Fruit fly (Drosophila melanogaster) whole organism, embryonic: ENCODE results near the gene nwk.

Experiments
- CG13123 ChIP-seq: fragments of 200-800 bp; sonication (Bioruptor generic); optimal IDR thresholded peaks from 2 replicates; lab custom pipeline; 2016; ENCODE audit warnings: missing biosample characterization, missing genetic modification characterization
- CG14050 ChIP-seq: fragments of 200-800 bp; sonication (Bioruptor generic); IDR thresholded peaks from 3 replicates; pipeline ENCODE4 v1.3.6; 2022; ENCODE audit warnings: missing biosample characterization, missing genetic modification characterization
- CG1529 ChIP-seq: fragments of 200-800 bp; sonication (Bioruptor generic); optimal IDR thresholded peaks from 3 replicates; lab custom pipeline; 2018; ENCODE audit warnings: missing biosample characterization, missing genetic modification characterization
- CG2678 ChIP-seq: fragments of 200-800 bp; sonication (Bioruptor generic); optimal IDR thresholded peaks from 3 replicates; lab custom pipeline; 2019; ENCODE audit warnings: missing biosample characterization, mild to moderate bottlenecking, missing genetic modification characterization, moderate library complexity
- CG3281 ChIP-seq: fragments of 200-800 bp; sonication (Bioruptor generic); optimal IDR thresholded peaks from 3 replicates; lab custom pipeline; 2017; ENCODE audit warnings: missing biosample characterization, mild to moderate bottlenecking, missing genetic modification characterization
- CG3995 ChIP-seq: fragments of 200-800 bp; sonication (Bioruptor generic); optimal IDR thresholded peaks from 3 replicates; lab custom pipeline; 2016; ENCODE audit warnings: missing biosample characterization, missing genetic modification characterization
- CG4360 ChIP-seq: fragments of 200-800 bp; sonication (Bioruptor generic); IDR thresholded peaks from 2 replicates; pipeline ENCODE4 v1.3.6; 2022; ENCODE audit warnings: missing biosample characterization, missing genetic modification characterization
- CG8765 ChIP-seq: fragments of 200-800 bp; sonication (Bioruptor generic); IDR thresholded peaks from 2 replicates; pipeline ENCODE4 v1.3.6; 2022; ENCODE audit warnings: missing biosample characterization, missing genetic modification characterization
- CG8944 ChIP-seq: fragments of 200-800 bp; sonication (Bioruptor generic); optimal IDR thresholded peaks from 3 replicates; lab custom pipeline; 2016; ENCODE audit warnings: missing biosample characterization, missing genetic modification characterization
- CG9437 ChIP-seq: fragments of 200-800 bp; sonication (Bioruptor generic); optimal IDR thresholded peaks from 2 replicates; lab custom pipeline; 2018; ENCODE audit warnings: missing biosample characterization, mild to moderate bottlenecking, missing genetic modification characterization
- Dbx ChIP-seq: fragments of 200-800 bp; sonication (Bioruptor generic); IDR thresholded peaks from 3 replicates; pipeline ENCODE4 v1.3.6; 2022; ENCODE audit warnings: missing biosample characterization, missing genetic modification characterization
- E2f1 ChIP-seq: fragments of 200-800 bp; sonication (Bioruptor generic); IDR thresholded peaks from 2 replicates; pipeline ENCODE4 v1.3.6; 2022; ENCODE audit warnings: missing biosample characterization, missing genetic modification characterization
- Elba2 ChIP-seq: fragments of 200-800 bp; sonication (Bioruptor generic); optimal IDR thresholded peaks from 3 replicates; lab custom pipeline; 2016; ENCODE audit warnings: missing biosample characterization, missing genetic modification characterization
- Gug ChIP-seq: fragments of 200-800 bp; sonication (Bioruptor generic); IDR thresholded peaks from 4 replicates; pipeline ENCODE4 v1.3.6; 2022; ENCODE audit warnings: missing biosample characterization, missing genetic modification characterization
- Hr78 ChIP-seq, 2 experiments: fragments of 200-800 bp in 1 of 2; fragments of >200 bp in 1 of 2; sonication (Bioruptor generic) in 1 of 2; optimal IDR thresholded peaks; 2 replicates each; lab custom pipeline; 2017 to 2019; ENCODE audit warnings: missing biosample characterization in 2 of 2, missing genetic modification characterization in 2 of 2, mild to moderate bottlenecking in 1 of 2, moderate library complexity in 1 of 2
- Lim3 ChIP-seq: fragments of 200-800 bp; sonication (Bioruptor generic); IDR thresholded peaks from 2 replicates; pipeline ENCODE4 v1.3.6; 2022; ENCODE audit warnings: missing biosample characterization, missing genetic modification characterization
- Mad ChIP-seq: fragments of 200-800 bp; sonication (Bioruptor generic); optimal IDR thresholded peaks from 2 replicates; lab custom pipeline; 2016; ENCODE audit warnings: missing biosample characterization, missing genetic modification characterization
- Neu2 ChIP-seq: fragments of 200-800 bp; sonication (Bioruptor generic); optimal IDR thresholded peaks from 3 replicates; lab custom pipeline; 2016; ENCODE audit warnings: missing biosample characterization, missing genetic modification characterization, borderline replicate concordance
- Oli ChIP-seq: fragments of 200-800 bp; sonication (Bioruptor generic); optimal IDR thresholded peaks from 2 replicates; lab custom pipeline; 2018; ENCODE audit warnings: missing biosample characterization, mild to moderate bottlenecking, missing genetic modification characterization, moderate library complexity
- Pdp1 ChIP-seq, 2 experiments: fragments of 200-800 bp; sonication (Bioruptor generic); optimal IDR thresholded peaks; 3 replicates each; lab custom pipeline; 2016; ENCODE audit warnings: missing biosample characterization in 2 of 2, missing genetic modification characterization in 2 of 2, mild to moderate bottlenecking in 1 of 2, moderate library complexity in 1 of 2
- Ravus ChIP-seq: fragments of 200-800 bp; sonication (Bioruptor generic); IDR thresholded peaks from 2 replicates; pipeline ENCODE4 v1.3.6; 2022; ENCODE audit warnings: missing biosample characterization, missing genetic modification characterization
- Side ChIP-seq: fragments of 200-800 bp; sonication (Bioruptor generic); optimal IDR thresholded peaks from 2 replicates; lab custom pipeline; 2016; ENCODE audit warnings: missing biosample characterization, missing genetic modification characterization
- Six4 ChIP-seq: fragments of 200-800 bp; sonication (Bioruptor generic); optimal IDR thresholded peaks from 2 replicates; lab custom pipeline; 2016; ENCODE audit warnings: missing biosample characterization, missing genetic modification characterization
- TFAM ChIP-seq: fragments of 200-800 bp; sonication (Bioruptor generic); optimal IDR thresholded peaks from 2 replicates; lab custom pipeline; 2017; ENCODE audit warnings: missing biosample characterization, missing genetic modification characterization, inconsistent platforms
- Taf1 ChIP-seq: fragments of 200-800 bp; sonication (Bioruptor generic); IDR thresholded peaks from 2 replicates; pipeline ENCODE4 v1.3.6; 2022; ENCODE audit warnings: missing biosample characterization, missing genetic modification characterization
- btn ChIP-seq: fragments of 200-800 bp; sonication (Bioruptor generic); optimal IDR thresholded peaks from 2 replicates; lab custom pipeline; 2016; ENCODE audit warnings: missing biosample characterization, missing genetic modification characterization
- chinmo ChIP-seq: fragments of 200-800 bp; sonication (Bioruptor generic); IDR thresholded peaks from 4 replicates; pipeline ENCODE4 v1.3.6; 2022; ENCODE audit warnings: missing biosample characterization, missing genetic modification characterization; ENCODE audit not compliant: partially characterized antibody
- chm ChIP-seq: fragments of 200-800 bp; sonication (Bioruptor generic); IDR thresholded peaks from 2 replicates; pipeline ENCODE4 v1.3.6; 2022; ENCODE audit warnings: missing biosample characterization, missing genetic modification characterization
- esg ChIP-seq: fragments of 200-800 bp; sonication (Bioruptor generic); conservative IDR thresholded peaks from 2 replicates; pipeline ENCODE4 v1.3.6; 2022; ENCODE audit warnings: missing biosample characterization, missing genetic modification characterization
- fru ChIP-seq: fragments of >200 bp; optimal IDR thresholded peaks from 2 replicates; lab custom pipeline; 2017
- grau ChIP-seq: fragments of 200-800 bp; optimal IDR thresholded peaks from 3 replicates; lab custom pipeline; 2019; ENCODE audit warnings: missing biosample characterization, mild to moderate bottlenecking, missing genetic modification characterization, moderate library complexity
- knrl ChIP-seq: fragments of 200-800 bp; sonication (Bioruptor generic); IDR thresholded peaks from 3 replicates; pipeline ENCODE4 v1.3.6; 2022; ENCODE audit warnings: missing biosample characterization, missing genetic modification characterization; ENCODE audit not compliant: partially characterized antibody
- maf-S ChIP-seq: fragments of 200-800 bp; sonication (Bioruptor generic); optimal IDR thresholded peaks from 2 replicates; lab custom pipeline; 2016; ENCODE audit warnings: missing biosample characterization, missing genetic modification characterization
- pita ChIP-seq: fragments of 200-800 bp; sonication (Bioruptor generic); optimal IDR thresholded peaks from 2 replicates; lab custom pipeline; 2017; ENCODE audit warnings: missing biosample characterization, mild to moderate bottlenecking, missing genetic modification characterization
- schlank ChIP-seq: fragments of 200-800 bp; sonication (Bioruptor generic); optimal IDR thresholded peaks from 2 replicates; lab custom pipeline; 2018; ENCODE audit warnings: missing biosample characterization, mild to moderate bottlenecking, missing genetic modification characterization
- sima ChIP-seq: fragments of 200-800 bp; sonication (Bioruptor generic); optimal IDR thresholded peaks from 2 replicates; lab custom pipeline; 2016; ENCODE audit warnings: missing biosample characterization, missing genetic modification characterization
- slp2 ChIP-seq: fragments of 200-800 bp; sonication (Bioruptor generic); optimal IDR thresholded peaks from 2 replicates; lab custom pipeline; 2016; ENCODE audit warnings: missing biosample characterization, missing genetic modification characterization
- so ChIP-seq: fragments of 200-800 bp; sonication (Bioruptor generic); IDR thresholded peaks from 3 replicates; pipeline ENCODE4 v1.3.6; 2022; ENCODE audit warnings: missing biosample characterization, missing genetic modification characterization
- trem ChIP-seq: fragments of 200-800 bp; optimal IDR thresholded peaks from 3 replicates; lab custom pipeline; 2019; ENCODE audit warnings: missing biosample characterization, mild to moderate bottlenecking, missing genetic modification characterization, moderate library complexity
- tup ChIP-seq: fragments of 200-800 bp; sonication (Bioruptor generic); optimal IDR thresholded peaks from 2 replicates; lab custom pipeline; 2016; ENCODE audit warnings: missing biosample characterization, mild to moderate bottlenecking, missing genetic modification characterization, moderate library complexity
- yki ChIP-seq: fragments of >200 bp; optimal IDR thresholded peaks from 3 replicates; lab custom pipeline; 2018

The nwk gene

dm6 chr3L:9136976-9137954 lies at the start of gene nwk, which contains the start of gene Use1 (continued):
- TF ChIP-seq CG9437 (GFP tag; lab: Kevin White, UChicago) (peak; percentile 96), Mad (no peak), TFAM (GFP tag; lab: Kevin White, UChicago) (no peak), esg (no peak), CG13123 (GFP tag; lab: Kevin White, UChicago) (no peak), Gug (GFP tag; lab: Robert Waterston, UW) (no peak; the same call in 3 of the 4 replicates), Neu2 (GFP tag; lab: Kevin White, UChicago) (no peak), schlank (tag; lab: Kevin White, UChicago) (no peak), pita (GFP tag; lab: Kevin White, UChicago) (no peak), E2f1 (GFP tag; lab: Robert Waterston, UW) (no peak), Hr78 (GFP tag; optimal IDR thresholded peaks at IDR 0.05; lab: Kevin White, UChicago) (peak in 1 of 2 experiments; percentile 51), CG4360 (GFP tag; lab: Robert Waterston, UW) (peak; percentile 5; the same call in 1 of the 2 replicates), CG8765 (GFP tag; lab: Robert Waterston, UW) (no peak), Side (no peak), Dbx (no peak), chm (GFP tag; lab: Robert Waterston, UW) (no peak), fru (lab: Kevin White, UChicago) (no peak), CG3281 (GFP tag; lab: Kevin White, UChicago) (no peak), so (GFP tag; lab: Robert Waterston, UW) (no peak), CG14050 (GFP tag; lab: Robert Waterston, UW) (no peak), CG8944 (GFP tag; lab: Kevin White, UChicago) (no peak), CG1529 (no peak), Lim3 (GFP tag; lab: Robert Waterston, UW) (no peak), Six4 (GFP tag; lab: Kevin White, UChicago) (no peak), Oli (no peak), slp2 (GFP tag; lab: Kevin White, UChicago) (no peak), sima (no peak), yki (lab: Kevin White, UChicago) (no peak), Pdp1 (GFP tag; optimal IDR thresholded peaks at IDR 0.05; lab: Kevin White, UChicago) (peak in 1 of 2 experiments; percentile 25), trem (tag; lab: Kevin White, UChicago) (peak; percentile 23), grau (peak; percentile 18), Ravus (GFP tag; lab: Robert Waterston, UW) (no peak), btn (GFP tag; lab: Kevin White, UChicago) (no peak), tup (GFP tag; lab: Kevin White, UChicago) (no peak), maf-S (GFP tag; lab: Kevin White, UChicago) (no peak), chinmo (GFP tag; lab: Robert Waterston, UW) (0 out of 4 replicates have a peak, but pooled peaks have one; percentile 59), Elba2 (no peak), CG3995 (GFP tag; lab: Kevin White, UChicago) (no peak), knrl (GFP tag; lab: Robert Waterston, UW) (peak; percentile 86), CG2678 (tag; lab: Kevin White, UChicago) (no peak), Taf1 (GFP tag; lab: Robert Waterston, UW) (no peak)
- TF ChIP-seq, all 482 proteins: peak for 98
